Worm (Caenorhabditis elegans) whole organism, L4/young adult: ENCODE data around the gene morc-1.

Source experiments
- dao-5 ChIP-seq: sonication (generic microtip); optimal IDR thresholded peaks from 2 replicates; lab custom pipeline; 2016; ENCODE audit warnings: missing genotype, missing genetic modification characterization, moderate library complexity, missing compliant biosample characterization
- him-1 ChIP-seq: sonication (generic microtip); optimal IDR thresholded peaks from 2 replicates; lab custom pipeline; 2016; ENCODE audit warnings: missing genotype, missing genetic modification reagents, missing genetic modification characterization, missing compliant biosample characterization

DNA sequence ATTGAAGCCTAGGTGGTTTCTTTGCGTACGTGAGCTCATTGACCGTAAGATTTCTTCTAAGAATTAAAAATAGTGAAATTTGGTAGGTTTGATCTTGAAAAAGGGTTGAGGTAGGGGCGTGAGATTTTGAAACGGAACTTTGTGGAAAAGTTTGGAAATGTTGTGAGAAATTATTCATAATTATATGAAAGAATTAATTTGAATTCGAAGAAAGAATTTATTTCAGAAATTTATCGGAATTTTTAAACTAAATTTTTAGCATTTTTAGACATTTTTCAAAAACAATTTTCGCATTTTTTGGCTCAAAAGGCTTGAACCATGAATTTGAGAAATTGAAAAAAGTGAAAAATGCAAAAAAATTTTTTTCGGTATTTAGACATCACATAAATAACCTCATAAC, 7.5 kb upstream of the morc-1 start:
- no peak for TF ChIP-seq him-1 (tag; lab: Kevin White, UChicago)
- TF ChIP-seq dao-5 (tag; lab: Kevin White, UChicago) = no peak
